Worm (Caenorhabditis elegans) whole organism, young adult: Measurements from ENCODE around the gene egas-4.

Experiments used
- egl-18 ChIP-seq: fragments of 200-800 bp; sonication (Bioruptor generic); IDR thresholded peaks from 2 replicates; pipeline ENCODE4 v1.3.6; 2022; ENCODE audit warnings: missing genetic modification reagents, missing genetic modification characterization, missing compliant biosample characterization
- pha-4 ChIP-seq: fragments of 150-350 bp; sonication (generic microtip); optimal IDR thresholded peaks from 2 replicates; lab custom pipeline; 2014; ENCODE audit warnings: missing biosample characterization, missing genetic modification reagents, missing genetic modification characterization

- TF ChIP-seq pha-4 (tag; lab: Kevin White, UChicago) (no peak), egl-18 (GFP tag; lab: Robert Waterston, UW) (no peak)
Observed at ce11 chrIV:7507841-7508509, 10.3 kb upstream of the egas-4 start, which contains the start of the genes vdac-1 and R05G6.5.
